Worm (Caenorhabditis elegans) whole organism, L3 larva: ENCODE measurements around the gene ZK154.6.

Experiments used
- R02D3.7 ChIP-seq: fragments of 150-350 bp; optimal IDR thresholded peaks from 2 replicates; lab custom pipeline; 2014; ENCODE audit warnings: missing biosample characterization, missing genetic modification characterization
- ZK546.5 ChIP-seq: sonication (generic microtip); optimal IDR thresholded peaks from 2 replicates; lab custom pipeline; 2017; ENCODE audit warnings: missing biosample characterization, missing genetic modification characterization
- aly-2 ChIP-seq: fragments of 150-350 bp; optimal IDR thresholded peaks from 2 replicates; lab custom pipeline; 2014; ENCODE audit warnings: missing biosample characterization, missing genetic modification characterization
- ama-1 ChIP-seq: fragments of 150-350 bp; optimal IDR thresholded peaks from 2 replicates; lab custom pipeline; 2018
- ceh-16 ChIP-seq: sonication (generic microtip); optimal IDR thresholded peaks from 2 replicates; lab custom pipeline; 2017; ENCODE audit warnings: missing biosample characterization, missing genetic modification characterization
- ceh-28 ChIP-seq: fragments of 150-350 bp; optimal IDR thresholded peaks from 2 replicates; lab custom pipeline; 2014; ENCODE audit warnings: missing biosample characterization, missing genetic modification reagents, missing genetic modification characterization
- ceh-82 ChIP-seq: fragments of 150-350 bp; optimal IDR thresholded peaks from 2 replicates; lab custom pipeline; 2014; ENCODE audit warnings: missing biosample characterization, missing genetic modification characterization
- ceh-9 ChIP-seq: sonication (generic microtip); optimal IDR thresholded peaks from 2 replicates; lab custom pipeline; 2018; ENCODE audit warnings: missing biosample characterization, missing genetic modification characterization
- daf-12 ChIP-seq: fragments of 150-350 bp; optimal IDR thresholded peaks from 2 replicates; lab custom pipeline; 2014; ENCODE audit warnings: missing biosample characterization, missing genetic modification reagents, missing genetic modification characterization
- egl-27 ChIP-seq: sonication (generic microtip); optimal IDR thresholded peaks from 4 replicates; lab custom pipeline; 2017; ENCODE audit warnings: missing biosample characterization, missing genetic modification reagents, missing genetic modification characterization
- egl-5 ChIP-seq: fragments of 150-350 bp; optimal IDR thresholded peaks from 2 replicates; lab custom pipeline; 2017; ENCODE audit warnings: missing biosample characterization, missing genetic modification reagents, missing genetic modification characterization, inconsistent platforms
- elt-1 ChIP-seq: fragments of 150-350 bp; optimal IDR thresholded peaks from 2 replicates; lab custom pipeline; 2014; ENCODE audit warnings: missing biosample characterization, missing genetic modification characterization
- elt-2 ChIP-seq: sonication (generic microtip); optimal IDR thresholded peaks from 2 replicates; lab custom pipeline; 2016; ENCODE audit warnings: missing genetic modification reagents, mild to moderate bottlenecking, missing genetic modification characterization, missing compliant biosample characterization
- elt-3 ChIP-seq, 3 experiments: fragments of 150-350 bp in 1 of 3; sonication (generic microtip) in 2 of 3; optimal IDR thresholded peaks; 2 replicates in 2 of 3; 4 replicates in 1 of 3; lab custom pipeline; 2014 to 2017; ENCODE audit warnings: missing biosample characterization in 3 of 3, missing genetic modification characterization in 3 of 3
- eor-1 ChIP-seq, 2 experiments: fragments of 150-350 bp; optimal IDR thresholded peaks; 2 replicates each; lab custom pipeline; 2014 to 2018; ENCODE audit warnings: missing biosample characterization in 2 of 2, missing genetic modification characterization in 2 of 2
- fkh-10 ChIP-seq: sonication (generic microtip); optimal IDR thresholded peaks from 2 replicates; lab custom pipeline; 2017; ENCODE audit warnings: missing biosample characterization, missing genetic modification reagents, missing genetic modification characterization
- fkh-2 ChIP-seq: fragments of 150-350 bp; optimal IDR thresholded peaks from 2 replicates; lab custom pipeline; 2014; ENCODE audit warnings: missing biosample characterization, missing genetic modification reagents, missing genetic modification characterization
- fos-1 ChIP-seq: fragments of 150-350 bp; optimal IDR thresholded peaks from 2 replicates; lab custom pipeline; 2014; ENCODE audit warnings: missing biosample characterization, missing genetic modification characterization
- hmg-11 ChIP-seq: sonication (generic microtip); optimal IDR thresholded peaks from 2 replicates; lab custom pipeline; 2016; ENCODE audit warnings: missing genetic modification characterization, missing compliant biosample characterization
- jun-1 ChIP-seq: fragments of 150-350 bp; optimal IDR thresholded peaks from 2 replicates; lab custom pipeline; 2014; ENCODE audit warnings: missing biosample characterization, missing genetic modification reagents, missing genetic modification characterization
- lin-15B ChIP-seq: fragments of 150-350 bp; optimal IDR thresholded peaks from 2 replicates; lab custom pipeline; 2014; ENCODE audit warnings: missing biosample characterization, missing genetic modification characterization
- lin-39 ChIP-seq: fragments of 150-350 bp; optimal IDR thresholded peaks from 2 replicates; lab custom pipeline; 2018; ENCODE audit warnings: missing biosample characterization, missing genetic modification reagents, missing genetic modification characterization
- lsy-12 ChIP-seq: sonication (generic microtip); optimal IDR thresholded peaks from 2 replicates; lab custom pipeline; 2016; ENCODE audit warnings: mild to moderate bottlenecking, missing genetic modification characterization, missing compliant biosample characterization
- mdl-1 ChIP-seq: fragments of 150-350 bp; optimal IDR thresholded peaks from 2 replicates; lab custom pipeline; 2014; ENCODE audit warnings: missing biosample characterization, missing genetic modification characterization
- mml-1 ChIP-seq: fragments of 150-350 bp; sonication (generic microtip); optimal IDR thresholded peaks from 3 replicates; lab custom pipeline; 2014; ENCODE audit warnings: missing biosample characterization, missing genetic modification characterization
- nfya-1 ChIP-seq: sonication (generic microtip); optimal IDR thresholded peaks from 2 replicates; lab custom pipeline; 2017; ENCODE audit warnings: missing genetic modification characterization, mild to moderate bottlenecking, missing compliant biosample characterization, antibody characterized with exemption, moderate library complexity; ENCODE audit not compliant: insufficient read depth
- nhr-11 ChIP-seq: fragments of 150-350 bp; optimal IDR thresholded peaks from 2 replicates; lab custom pipeline; 2014; ENCODE audit warnings: missing biosample characterization, missing genetic modification characterization
- nhr-12 ChIP-seq: fragments of 150-350 bp; optimal IDR thresholded peaks from 2 replicates; lab custom pipeline; 2014; ENCODE audit warnings: missing biosample characterization, missing genetic modification characterization
- nhr-23 ChIP-seq: fragments of 150-350 bp; optimal IDR thresholded peaks from 2 replicates; lab custom pipeline; 2014; ENCODE audit warnings: missing biosample characterization, missing genetic modification reagents, missing genetic modification characterization
- nhr-237 ChIP-seq: fragments of 150-350 bp; optimal IDR thresholded peaks from 2 replicates; lab custom pipeline; 2014; ENCODE audit warnings: missing biosample characterization, missing genetic modification characterization
- nhr-25 ChIP-seq: sonication (generic microtip); optimal IDR thresholded peaks from 2 replicates; lab custom pipeline; 2017; ENCODE audit warnings: missing biosample characterization, missing genetic modification characterization
- nhr-28 ChIP-seq: fragments of 150-350 bp; optimal IDR thresholded peaks from 2 replicates; lab custom pipeline; 2014; ENCODE audit warnings: missing biosample characterization, missing genetic modification characterization
- nhr-43 ChIP-seq: sonication (generic microtip); optimal IDR thresholded peaks from 2 replicates; lab custom pipeline; 2016; ENCODE audit warnings: mild to moderate bottlenecking, missing genetic modification characterization, missing compliant biosample characterization; ENCODE audit not compliant: poor library complexity, severe bottlenecking
- nhr-67 ChIP-seq: fragments of 150-350 bp; optimal IDR thresholded peaks from 2 replicates; lab custom pipeline; 2014; ENCODE audit warnings: missing biosample characterization, missing genetic modification characterization
- nhr-76 ChIP-seq: fragments of 150-350 bp; sonication (generic microtip); optimal IDR thresholded peaks from 5 replicates; lab custom pipeline; 2014; ENCODE audit warnings: missing biosample characterization, missing genetic modification characterization
- nhr-77 ChIP-seq: fragments of 150-350 bp; optimal IDR thresholded peaks from 2 replicates; lab custom pipeline; 2014; ENCODE audit warnings: missing biosample characterization, missing genetic modification characterization
- pha-4 ChIP-seq: fragments of 150-350 bp; optimal IDR thresholded peaks from 2 replicates; lab custom pipeline; 2014; ENCODE audit warnings: missing biosample characterization, missing genetic modification reagents, missing genetic modification characterization
- pqm-1 ChIP-seq: fragments of 150-350 bp; optimal IDR thresholded peaks from 2 replicates; lab custom pipeline; 2017; ENCODE audit warnings: missing biosample characterization, missing genetic modification characterization, inconsistent platforms
- sea-2 ChIP-seq: fragments of 150-350 bp; sonication (generic microtip); optimal IDR thresholded peaks from 4 replicates; lab custom pipeline; 2014; ENCODE audit warnings: missing biosample characterization, missing genetic modification reagents, missing genetic modification characterization
- skn-1 ChIP-seq: fragments of 150-350 bp; optimal IDR thresholded peaks from 2 replicates; lab custom pipeline; 2014; ENCODE audit warnings: missing biosample characterization, missing genetic modification characterization
- snpc-4 ChIP-seq: fragments of 150-350 bp; optimal IDR thresholded peaks from 2 replicates; lab custom pipeline; 2014; ENCODE audit warnings: missing biosample characterization, missing genetic modification characterization
- tbx-2 ChIP-seq: sonication (generic microtip); optimal IDR thresholded peaks from 2 replicates; lab custom pipeline; 2016; ENCODE audit warnings: mild to moderate bottlenecking, missing genetic modification characterization, missing compliant biosample characterization
- unc-39 ChIP-seq: sonication (generic microtip); optimal IDR thresholded peaks from 4 replicates; lab custom pipeline; 2017; ENCODE audit warnings: missing biosample characterization, missing genetic modification characterization
- unc-62 ChIP-seq: fragments of 150-350 bp; sonication (generic microtip); optimal IDR thresholded peaks from 4 replicates; lab custom pipeline; 2014; ENCODE audit warnings: missing biosample characterization, missing genetic modification reagents, missing genetic modification characterization
- zag-1 ChIP-seq: fragments of 150-350 bp; optimal IDR thresholded peaks from 2 replicates; lab custom pipeline; 2014; ENCODE audit warnings: missing biosample characterization, missing genetic modification characterization
- ztf-11 ChIP-seq: fragments of 150-350 bp; optimal IDR thresholded peaks from 2 replicates; lab custom pipeline; 2014; ENCODE audit warnings: missing biosample characterization, missing genetic modification characterization
- ztf-4 ChIP-seq: fragments of 150-350 bp; optimal IDR thresholded peaks from 2 replicates; lab custom pipeline; 2014; ENCODE audit warnings: missing biosample characterization, missing genetic modification characterization

Gene ZK154.6

DNA sequence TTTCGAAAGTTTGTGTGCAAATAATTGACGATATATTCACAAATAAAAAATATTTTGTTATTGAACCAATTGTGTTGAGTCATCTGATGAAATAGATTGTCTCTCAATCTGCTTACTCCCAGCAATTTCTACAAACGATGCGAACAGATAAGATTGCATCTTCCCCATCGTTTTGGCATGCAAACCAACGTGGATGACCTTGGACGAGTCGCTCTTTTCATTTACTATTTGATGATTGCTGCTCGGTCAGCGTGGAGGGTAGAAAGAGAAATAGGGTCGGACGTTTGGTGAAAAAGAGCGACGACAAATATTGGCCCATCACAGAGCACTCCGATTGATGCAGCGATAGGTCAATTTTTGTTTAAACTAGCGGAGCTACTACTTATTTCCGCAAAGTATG, 32.3 kb upstream of the ZK154.6 start (continued):
- TF ChIP-seq egl-5 (tag; lab: Kevin White, UChicago) (peak; percentile 18), nhr-67 (tag; lab: Kevin White, UChicago) (no peak), daf-12 (tag; lab: Kevin White, UChicago) (no peak), eor-1 (tag; optimal IDR thresholded peaks at IDR 0.05; lab: Kevin White, UChicago) (no peak), fos-1 (tag; lab: Kevin White, UChicago) (no peak), elt-2 (tag; lab: Kevin White, UChicago) (peak; percentile 50)

DNA sequence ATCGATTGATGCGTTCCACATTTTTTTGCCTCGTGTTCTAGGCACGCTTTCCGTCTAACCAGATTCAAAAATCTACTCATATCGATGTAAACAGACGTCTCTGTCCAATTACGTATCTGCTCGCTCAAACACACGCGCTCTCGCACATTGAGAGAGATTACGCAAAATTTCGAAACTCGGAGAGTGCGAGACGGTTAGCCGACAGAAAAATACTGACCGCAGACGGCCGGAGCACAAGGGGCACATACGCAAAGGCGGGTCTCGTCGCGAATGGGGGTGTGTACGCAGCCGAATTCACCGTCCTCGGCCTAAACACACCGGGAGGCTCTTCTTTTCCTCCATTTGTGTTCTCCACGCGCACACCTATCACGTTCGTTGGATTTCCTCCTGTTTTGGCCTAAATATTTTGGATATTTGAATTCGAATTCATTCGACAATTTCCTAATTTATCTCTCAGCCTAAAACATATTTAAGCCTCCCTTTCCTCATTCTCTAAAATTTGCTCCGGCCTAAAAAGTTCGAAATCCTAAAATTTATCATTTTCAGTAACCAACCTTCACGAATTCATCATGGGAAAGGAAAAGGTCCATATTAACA, 29.8 kb upstream of the ZK154.6 start, which contains the start of gene eef-1A.2:
TSS of gene eef-1A.2 (plus strand) at position 547 of the 597 bp plus-strand sequence.
- peak; percentile 29 for TF ChIP-seq ceh-82 (tag; lab: Kevin White, UChicago)
- peak; percentile 81 for TF ChIP-seq nhr-11 (tag; lab: Kevin White, UChicago)
- TF ChIP-seq ama-1 (lab: Kevin White, UChicago) = peak; percentile 70
- no peak for TF ChIP-seq mml-1 (tag; lab: Kevin White, UChicago)
- TF ChIP-seq fkh-10 = peak; percentile 99
- peak; percentile 84 for TF ChIP-seq pqm-1
- TF ChIP-seq nhr-25 (tag; lab: Kevin White, UChicago) = peak; percentile 93
- peak; percentile 83 for TF ChIP-seq hmg-11 (tag; lab: Kevin White, UChicago)
- no peak for TF ChIP-seq nhr-237 (tag; lab: Kevin White, UChicago)
- peak; percentile 95 for TF ChIP-seq mdl-1 (tag; lab: Kevin White, UChicago)
- TF ChIP-seq nhr-76 (tag; lab: Kevin White, UChicago) = no peak
- TF ChIP-seq nhr-67 (tag; lab: Kevin White, UChicago) = no peak
- TF ChIP-seq R02D3.7 = peak; percentile 79
- TF ChIP-seq fos-1 (tag; lab: Kevin White, UChicago) = peak; percentile 35
- TF ChIP-seq elt-2 (tag; lab: Kevin White, UChicago) = peak; percentile 86
- TF ChIP-seq ztf-11 (tag; lab: Kevin White, UChicago) = no peak
- TF ChIP-seq ceh-9 = peak; percentile 29
- no peak for TF ChIP-seq nhr-28 (tag; lab: Kevin White, UChicago)
- TF ChIP-seq lin-39 (tag; lab: Kevin White, UChicago) = peak; percentile 98
- TF ChIP-seq eor-1 (tag; optimal IDR thresholded peaks at IDR 0.05; lab: Kevin White, UChicago) = peak in 1 of 2 experiments; percentile 18
- TF ChIP-seq daf-12 (tag; lab: Kevin White, UChicago) = no peak
- TF ChIP-seq snpc-4 = peak; percentile 78
- TF ChIP-seq nhr-43 (tag; lab: Kevin White, UChicago) = peak; percentile 61
- peak; percentile 99 for TF ChIP-seq pha-4 (tag; lab: Kevin White, UChicago)
- no peak for TF ChIP-seq aly-2
- peak; percentile 96 for TF ChIP-seq jun-1 (tag; lab: Kevin White, UChicago)
- TF ChIP-seq lsy-12 (tag; lab: Kevin White, UChicago) = peak; percentile 92
- no peak for TF ChIP-seq sea-2 (GFP tag; lab: Kevin White, UChicago)
- no peak for TF ChIP-seq unc-39 (tag; lab: Kevin White, UChicago)
- peak; percentile 51 for TF ChIP-seq ztf-4 (tag; lab: Kevin White, UChicago)
- peak; percentile 74 for TF ChIP-seq fkh-2 (tag; lab: Kevin White, UChicago)
- peak; percentile 93 for TF ChIP-seq lin-15B
- TF ChIP-seq ZK546.5 (tag; lab: Kevin White, UChicago) = peak; percentile 12
- TF ChIP-seq unc-62 (GFP tag; lab: Kevin White, UChicago) = peak; percentile 75
- TF ChIP-seq ceh-16 (tag; lab: Kevin White, UChicago) = peak; percentile 49
- TF ChIP-seq tbx-2 (tag; lab: Kevin White, UChicago) = peak; percentile 76
- peak; percentile 98 for TF ChIP-seq ceh-28 (tag; lab: Kevin White, UChicago)
- TF ChIP-seq egl-27 (tag; lab: Kevin White, UChicago) = peak; percentile 77
- TF ChIP-seq skn-1 (tag; lab: Kevin White, UChicago) = peak; percentile 89
- peak; percentile 98 for TF ChIP-seq nfya-1 (tag; lab: Kevin White, UChicago)
- TF ChIP-seq nhr-23 = peak; percentile 91
- TF ChIP-seq nhr-12 (tag; lab: Kevin White, UChicago) = no peak
- TF ChIP-seq elt-1 = peak; percentile 52
- peak; percentile 43 for TF ChIP-seq zag-1 (tag; lab: Kevin White, UChicago)
- TF ChIP-seq nhr-77 (tag; lab: Kevin White, UChicago) = peak; percentile 71
- TF ChIP-seq egl-5 (tag; lab: Kevin White, UChicago) = peak; percentile 96
- peak in 1 of 3 experiments; percentile 82 for TF ChIP-seq elt-3 (tag; optimal IDR thresholded peaks at IDR 0.05; lab: Kevin White, UChicago)
